Worm (Caenorhabditis elegans) whole organism, midembryonic: ENCODE data around the gene Y54G9A.5.

Source experiments
- T22C8.4 ChIP-seq: fragments of 200-800 bp; sonication (Bioruptor generic); IDR thresholded peaks from 2 replicates; pipeline ENCODE4 v1.3.6; 2022; ENCODE audit warnings: missing genetic modification characterization, missing compliant biosample characterization
- flt-1 ChIP-seq: fragments of 200-800 bp; sonication (Bioruptor generic); IDR thresholded peaks from 2 replicates; pipeline ENCODE4 v1.3.6; 2022; ENCODE audit warnings: missing genetic modification characterization, missing compliant biosample characterization
- klf-2 ChIP-seq: fragments of 200-800 bp; sonication (Bioruptor generic); conservative IDR thresholded peaks from 2 replicates; pipeline ENCODE4 v1.3.6; 2022; ENCODE audit warnings: missing genetic modification reagents, missing genetic modification characterization, missing compliant biosample characterization
- med-1 ChIP-seq: sonication (generic microtip); optimal IDR thresholded peaks from 2 replicates; lab custom pipeline; 2017; ENCODE audit warnings: missing genetic modification characterization, mild to moderate bottlenecking, missing compliant biosample characterization, antibody characterized with exemption, missing genetic modification reagents; ENCODE audit not compliant: insufficient read depth
- ztf-23 ChIP-seq: fragments of 200-800 bp; sonication (Bioruptor generic); IDR thresholded peaks from 2 replicates; pipeline ENCODE4 v1.3.6; 2022; ENCODE audit warnings: missing genetic modification reagents, missing genetic modification characterization, missing compliant biosample characterization
- ztf-29 ChIP-seq: fragments of 200-800 bp; sonication (Bioruptor generic); IDR thresholded peaks from 2 replicates; pipeline ENCODE4 v1.3.6; 2022; ENCODE audit warnings: missing genetic modification reagents, missing genetic modification characterization, missing compliant biosample characterization

ce11 chrII:13750128-13750527 lies 27.3 kb downstream of the Y54G9A.5 start:
- no peak for TF ChIP-seq flt-1 (GFP tag; lab: Robert Waterston, UW)
- no peak for TF ChIP-seq T22C8.4 (GFP tag; lab: Robert Waterston, UW)
- TF ChIP-seq ztf-29 (GFP tag; lab: Robert Waterston, UW): no peak
- no peak for TF ChIP-seq med-1 (GFP tag; lab: Kevin White, UChicago)
- no peak for TF ChIP-seq ztf-23 (GFP tag; lab: Robert Waterston, UW)
- TF ChIP-seq klf-2 (GFP tag; lab: Robert Waterston, UW): no peak
